Worm (Caenorhabditis elegans): ENCODE data around the gene K07H8.8.

K07H8.8 gene

DNA sequence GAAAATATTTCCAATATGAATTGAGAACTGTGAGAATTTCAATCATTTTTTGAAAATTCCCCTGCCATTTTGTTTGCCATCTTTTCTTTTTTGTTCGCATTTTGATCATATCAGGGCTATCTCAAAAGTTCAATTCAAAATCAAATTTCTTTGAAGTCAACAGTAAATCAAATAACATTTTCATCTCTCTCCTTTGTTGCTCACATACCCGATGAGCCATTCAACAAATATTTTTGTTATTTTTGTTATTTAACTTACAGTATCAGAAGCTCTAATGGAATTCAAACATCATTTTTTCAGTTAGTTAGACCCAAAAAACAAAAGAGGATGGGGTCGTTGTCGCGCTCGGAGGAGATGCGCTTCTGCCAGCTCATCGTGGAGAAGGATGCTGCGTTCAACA, 35.5 kb upstream of the K07H8.8 start, which contains the start of gene vha-5:
Gene vha-5, plus strand, starts transcription at position 301 of the 400 bp plus-strand sequence.
- TF ChIP-seq nhr-179 (tag; optimal IDR thresholded peaks at IDR 0.05): no peak
- no peak for TF ChIP-seq mel-28 (tag; optimal IDR thresholded peaks at IDR 0.05; ENCODE audit: borderline replicate concordance)
- TF ChIP-seq nfya-1 (tag; optimal IDR thresholded peaks at IDR 0.05; ENCODE audit: borderline replicate concordance, insufficient read depth): no peak
- no peak for TF ChIP-seq hlh-26 (GFP tag; conservative IDR thresholded peaks at IDR 0.05)
- TF ChIP-seq nhr-80 (tag; optimal IDR thresholded peaks at IDR 0.05): no peak
- no peak for TF ChIP-seq lsy-27 (tag; optimal IDR thresholded peaks at IDR 0.05; ENCODE audit: borderline replicate concordance, insufficient read depth)
- TF ChIP-seq efl-1 (GFP tag; optimal IDR thresholded peaks at IDR 0.05): no peak
- no peak for TF ChIP-seq C17E4.6 (GFP tag; IDR thresholded peaks at IDR 0.05)

DNA sequence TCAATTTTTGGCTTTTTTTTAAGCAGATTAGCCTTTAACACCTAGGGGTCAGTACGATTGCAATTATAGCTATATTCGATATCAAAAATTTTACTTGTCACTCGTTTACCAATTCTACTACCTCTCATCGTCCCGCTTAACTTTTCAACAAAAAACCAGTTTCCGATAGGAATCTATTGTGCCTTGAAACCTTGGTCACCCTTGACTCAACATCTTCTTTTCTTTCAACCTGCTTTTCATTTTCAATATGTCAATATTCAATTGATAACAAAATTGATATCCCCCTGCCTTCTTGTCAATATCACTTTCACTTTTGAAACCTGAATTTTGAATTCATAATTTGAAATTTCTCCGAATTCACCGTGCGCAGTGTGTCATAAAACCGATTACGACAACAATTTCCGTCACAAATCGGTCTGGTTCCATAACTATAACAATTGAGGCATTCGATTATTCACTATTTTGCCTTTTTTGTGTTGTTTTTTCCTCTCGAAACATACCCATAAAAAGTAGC, 34.5 kb upstream of the K07H8.8 start:
- TF ChIP-seq pha-4 (tag; optimal IDR thresholded peaks at IDR 0.05) (no peak), lsy-27 (tag; optimal IDR thresholded peaks at IDR 0.05; ENCODE audit: borderline replicate concordance, insufficient read depth) (no peak), ama-1 (optimal IDR thresholded peaks at IDR 0.05) (no peak), ama-1 (GFP tag; optimal IDR thresholded peaks at IDR 0.05) (no peak), cebp-2 (GFP tag; IDR thresholded peaks at IDR 0.05) (no peak), lin-40 (tag; optimal IDR thresholded peaks at IDR 0.05) (no peak)

DNA sequence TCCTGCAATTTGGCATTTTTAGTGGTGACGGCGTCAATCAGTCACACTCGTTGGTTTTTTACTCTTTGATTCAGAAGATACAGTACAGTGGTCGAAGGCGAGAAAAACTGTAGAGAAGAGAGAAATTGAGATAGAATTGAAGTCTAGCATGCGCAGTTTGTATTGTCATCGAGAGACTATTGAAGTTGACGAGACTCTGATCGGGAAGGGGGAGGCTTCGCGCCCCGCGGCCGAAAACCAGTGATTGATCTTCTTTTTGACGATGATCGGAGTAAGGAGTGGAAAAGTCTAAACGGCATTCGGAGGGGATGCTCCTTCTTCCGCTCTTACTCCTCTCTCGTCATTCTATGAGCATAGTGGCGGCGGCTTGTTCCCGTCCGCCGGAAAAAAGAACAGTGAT, 33.7 kb upstream of the K07H8.8 start:
- TF ChIP-seq rec-8 (tag; optimal IDR thresholded peaks at IDR 0.05) (no peak), nhr-120 (GFP tag; IDR thresholded peaks at IDR 0.05) (no peak), efl-1 (GFP tag; optimal IDR thresholded peaks at IDR 0.05) (no peak), ztf-3 (GFP tag; optimal IDR thresholded peaks at IDR 0.05) (no peak), dpff-1 (tag; optimal IDR thresholded peaks at IDR 0.05) (no peak), aptf-3 (GFP tag; IDR thresholded peaks at IDR 0.05) (no peak), rcor-1 (GFP tag; IDR thresholded peaks at IDR 0.05) (no peak), ekl-4 (GFP tag; IDR thresholded peaks at IDR 0.05) (peak; percentile 65), sdz-38 (tag; optimal IDR thresholded peaks at IDR 0.05) (no peak), lin-40 (tag; optimal IDR thresholded peaks at IDR 0.05) (peak; percentile 13), lsl-1 (GFP tag; optimal IDR thresholded peaks at IDR 0.05) (no peak), let-526 (GFP tag; IDR thresholded peaks at IDR 0.05) (no peak), lin-26 (GFP tag; IDR thresholded peaks at IDR 0.05) (0 out of 2 replicates have a peak, but pooled peaks have one; percentile 21), F33H1.4 (GFP tag; IDR thresholded peaks at IDR 0.05) (no peak), F23B12.7 (tag; optimal IDR thresholded peaks at IDR 0.05; ENCODE audit: insufficient read depth) (no peak), ceh-91 (GFP tag; IDR thresholded peaks at IDR 0.05) (no peak), zim-3 (tag; optimal IDR thresholded peaks at IDR 0.05) (no peak), hmg-1.2 (GFP tag; IDR thresholded peaks at IDR 0.05) (peak; percentile 31; the same call in 1 of the 2 replicates), ztf-26 (tag; optimal IDR thresholded peaks at IDR 0.05) (peak; percentile 37)

DNA sequence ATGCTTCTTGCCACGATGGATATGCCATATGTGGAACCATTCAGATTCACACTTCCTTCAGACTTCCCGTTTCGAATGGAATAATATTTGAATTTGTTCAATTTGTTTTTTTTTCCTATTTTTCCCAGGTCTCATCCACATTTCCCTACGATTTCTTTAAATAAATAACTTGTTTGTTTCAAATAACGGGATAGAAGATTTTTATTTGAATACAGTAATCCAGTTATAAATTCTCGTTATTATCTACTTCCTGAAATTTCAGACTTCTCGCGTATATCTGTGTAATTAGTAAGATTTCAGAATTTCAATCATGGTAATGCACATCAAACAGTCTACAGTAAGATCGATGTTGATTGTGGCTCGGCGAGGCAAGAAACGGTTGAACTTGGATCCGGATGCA, 32.3 kb upstream of the K07H8.8 start, which contains the start of gene F35H10.5:
Gene F35H10.5, plus strand, starts transcription at position 301 of the 400 bp plus-strand sequence.
- TF ChIP-seq F57C9.4 (tag; optimal IDR thresholded peaks at IDR 0.05) (no peak), sdz-38 (tag; optimal IDR thresholded peaks at IDR 0.05) (no peak), snpc-1.3 (tag; optimal IDR thresholded peaks at IDR 0.05; ENCODE audit: insufficient read depth) (no peak), die-1 (tag; optimal IDR thresholded peaks at IDR 0.05) (no peak), Y53G8AR.9 (GFP tag; conservative IDR thresholded peaks at IDR 0.05) (no peak), fkh-3 (tag; optimal IDR thresholded peaks at IDR 0.05) (no peak)
